Fruit fly (Drosophila melanogaster): ENCODE results near the gene CG7376.

CG7376 gene

dm6 chr3L:6124616-6125408 lies 49.2 kb upstream of the CG7376 start (continued):
- TF ChIP-seq HLH54F (GFP tag; optimal IDR thresholded peaks at IDR 0.05) (no peak), btn (GFP tag; optimal IDR thresholded peaks at IDR 0.05) (peak; percentile 52), bab2 (GFP tag; optimal IDR thresholded peaks at IDR 0.05) (peak; percentile 42), CG11398 (GFP tag; optimal IDR thresholded peaks at IDR 0.05) (peak; percentile 55), CG12219 (GFP tag; optimal IDR thresholded peaks at IDR 0.05) (peak; percentile 76), CG43689 (GFP tag; IDR thresholded peaks at IDR 0.05) (peak; percentile 71), CG1647 (GFP tag; optimal IDR thresholded peaks at IDR 0.05) (peak; percentile 45), dati (GFP tag; IDR thresholded peaks at IDR 0.05) (peak; percentile 83), CG13287 (GFP tag; IDR thresholded peaks at IDR 0.05; ENCODE audit: partially characterized antibody) (no peak; the same call in 1 of the 2 replicates), shn (GFP tag; optimal IDR thresholded peaks at IDR 0.05) (peak; percentile 50), CoRest (tag; optimal IDR thresholded peaks at IDR 0.05) (peak; percentile 39), CG14710 (tag; optimal IDR thresholded peaks at IDR 0.05) (peak; percentile 61), CG32772 (GFP tag; IDR thresholded peaks at IDR 0.05) (no peak; the same call in 1 of the 2 replicates), CG8359 (GFP tag; optimal IDR thresholded peaks at IDR 0.05; ENCODE audit: borderline replicate concordance) (peak; percentile 75), CG18262 (tag; optimal IDR thresholded peaks at IDR 0.05) (peak; percentile 64), seq (GFP tag; IDR thresholded peaks at IDR 0.05) (peak; percentile 79), CG18764 (GFP tag; optimal IDR thresholded peaks at IDR 0.05) (peak; percentile 67), org-1 (GFP tag; optimal IDR thresholded peaks at IDR 0.05) (peak; percentile 57), CG8281 (tag; optimal IDR thresholded peaks at IDR 0.05) (peak; percentile 40), Adf1 (GFP tag; IDR thresholded peaks at IDR 0.05) (peak; percentile 30; the same call in 1 of the 2 replicates), eve (GFP tag; optimal IDR thresholded peaks at IDR 0.05) (no peak), onecut (GFP tag; IDR thresholded peaks at IDR 0.05) (peak; percentile 86), aop (GFP tag; IDR thresholded peaks at IDR 0.05) (no peak), CG12391 (tag; optimal IDR thresholded peaks at IDR 0.05) (peak; percentile 56), en (GFP tag; optimal IDR thresholded peaks at IDR 0.05) (peak; percentile 77), CG11456 (GFP tag; IDR thresholded peaks at IDR 0.05) (peak; percentile 91; the same call in 2 of the 3 replicates), Tbp (GFP tag; optimal IDR thresholded peaks at IDR 0.05) (no peak), CG7928 (GFP tag; optimal IDR thresholded peaks at IDR 0.05) (peak; percentile 18), dpn (GFP tag; optimal IDR thresholded peaks at IDR 0.05) (peak; percentile 38 to 91), CG14441 (GFP tag; IDR thresholded peaks at IDR 0.05) (peak; percentile 72), zen (tag; optimal IDR thresholded peaks at IDR 0.05) (peak; percentile 55), gcm2 (GFP tag; optimal IDR thresholded peaks at IDR 0.05) (no peak), lov (optimal IDR thresholded peaks at IDR 0.05) (no peak), lov (GFP tag; IDR thresholded peaks at IDR 0.05) (peak; percentile 97), CG7839 (tag; optimal IDR thresholded peaks at IDR 0.05) (peak; percentile 63), bbx (GFP tag; IDR thresholded peaks at IDR 0.05; ENCODE audit: partially characterized antibody) (no peak), MESR4 (GFP tag; optimal IDR thresholded peaks at IDR 0.05) (peak; percentile 18), Xbp1 (GFP tag; optimal IDR thresholded peaks at IDR 0.05) (peak; percentile 60), CG10543 (GFP tag; optimal IDR thresholded peaks at IDR 0.05) (peak; percentile 59), ken (GFP tag; IDR thresholded peaks at IDR 0.05) (peak; percentile 82), CG13424 (tag; optimal IDR thresholded peaks at IDR 0.05) (peak; percentile 34), Scr (GFP tag; IDR thresholded peaks at IDR 0.05; ENCODE audit: partially characterized antibody) (no peak), E2f2 (GFP tag; IDR thresholded peaks at IDR 0.05) (peak; percentile 64), oc (tag; optimal IDR thresholded peaks at IDR 0.05) (peak; percentile 12), Rfx (GFP tag; IDR thresholded peaks at IDR 0.05) (peak; percentile 91), cato (GFP tag; optimal IDR thresholded peaks at IDR 0.05; ENCODE audit: borderline replicate concordance) (no peak), bigmax (GFP tag; optimal IDR thresholded peaks at IDR 0.05) (peak; percentile 68), D19B (GFP tag; optimal IDR thresholded peaks at IDR 0.05) (peak; percentile 57), CG12769 (tag; optimal IDR thresholded peaks at IDR 0.05) (peak; percentile 88)
